Worm (Caenorhabditis elegans): ENCODE measurements around the gene F09B9.5.

- TF ChIP-seq pha-4 (GFP tag; IDR thresholded peaks at IDR 0.05) (no peak), pha-4 (tag; optimal IDR thresholded peaks at IDR 0.05) (no peak), ces-1 (GFP tag; optimal IDR thresholded peaks at IDR 0.05) (no peak), nhr-11 (tag; optimal IDR thresholded peaks at IDR 0.05) (no peak)
These were observed 28.0 kb downstream of the F09B9.5 start for ce11 chrX:10182613-10183012.

Measured in whole organism, L4 larva.